Fruit fly (Drosophila melanogaster) whole organism, larva: ENCODE measurements around the gene Cp18.
A peak's percentile ranks its signal among the peaks of the same experiment; 100 is the strongest.

ENCODE experiments used
- noc ChIP-seq: fragments of 200-800 bp; sonication (Bioruptor generic); optimal IDR thresholded peaks from 3 replicates; lab custom pipeline; 2019; ENCODE audit warnings: missing biosample characterization, mild to moderate bottlenecking, missing genetic modification characterization, moderate library complexity

Gene Cp18

DNA sequence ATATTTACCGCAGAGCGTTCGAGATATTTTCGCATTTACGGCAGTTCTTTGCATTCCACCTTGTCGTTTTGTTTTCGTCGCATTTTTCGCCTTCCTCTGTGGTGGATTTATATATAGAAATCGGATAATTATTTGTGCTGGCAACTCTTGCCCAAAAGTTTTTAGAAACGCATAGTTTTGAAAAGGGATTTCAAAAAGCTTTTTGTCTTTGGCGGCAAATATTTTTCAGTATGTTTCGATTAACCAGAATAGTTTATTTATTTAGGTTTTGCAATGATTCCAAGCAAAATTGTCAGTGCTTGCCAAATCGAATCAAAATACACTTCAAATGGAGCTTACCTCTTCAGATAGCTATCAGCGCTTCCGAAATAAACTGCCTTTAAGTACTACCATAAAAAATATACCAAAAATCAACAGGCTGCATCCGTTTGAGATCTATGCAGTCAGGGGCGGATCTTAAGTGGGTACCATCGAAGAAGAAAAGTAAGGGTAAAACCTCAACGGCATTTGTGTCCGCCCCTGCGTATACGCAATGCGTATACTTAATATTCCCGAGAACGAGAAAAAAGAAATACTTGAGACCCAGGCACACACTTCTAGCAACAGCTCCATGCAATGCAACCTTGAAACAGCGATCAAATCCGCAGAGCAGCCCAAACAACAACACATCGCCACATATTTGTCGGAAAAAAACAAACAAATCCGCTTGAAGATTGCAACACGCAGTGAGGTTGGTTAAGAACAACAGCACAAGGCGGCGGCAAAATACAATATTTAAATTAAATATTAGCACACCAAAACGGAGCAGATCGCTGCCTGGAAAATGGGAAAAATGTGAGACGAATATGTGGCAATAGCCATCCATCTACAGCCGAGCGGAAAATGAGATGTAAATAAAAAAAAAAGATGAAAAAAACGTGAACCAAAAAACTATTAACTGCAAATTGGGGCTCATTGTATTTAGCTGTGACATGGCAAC is 23.4 kb downstream of the Cp18 start, which contains the start of gene CG13306:
Gene CG13306, minus strand, starts transcription at position 51 of the 979 bp plus-strand sequence.
- no peak for TF ChIP-seq noc (tag; lab: Kevin White, UChicago)

DNA sequence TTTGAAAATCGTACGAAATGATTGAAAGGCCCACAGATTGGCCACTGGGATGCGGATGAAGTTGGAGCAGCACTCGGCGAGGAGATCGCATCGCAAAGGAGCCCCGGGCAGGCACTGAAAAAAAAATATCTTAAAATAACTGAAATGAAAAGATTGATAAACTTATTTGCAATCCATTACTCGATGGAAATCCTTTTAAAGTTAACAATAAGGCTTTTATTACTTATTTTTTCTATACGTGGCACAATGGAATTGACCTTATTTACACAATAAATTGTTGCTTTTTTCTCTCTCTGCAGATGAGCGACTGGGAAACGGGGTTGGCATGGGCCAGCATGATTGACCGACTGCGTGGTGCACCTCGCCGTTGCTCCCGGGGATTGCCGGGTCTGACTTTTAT is 24.7 kb downstream of the Cp18 start:
- no peak for TF ChIP-seq noc (tag; lab: Kevin White, UChicago)

DNA sequence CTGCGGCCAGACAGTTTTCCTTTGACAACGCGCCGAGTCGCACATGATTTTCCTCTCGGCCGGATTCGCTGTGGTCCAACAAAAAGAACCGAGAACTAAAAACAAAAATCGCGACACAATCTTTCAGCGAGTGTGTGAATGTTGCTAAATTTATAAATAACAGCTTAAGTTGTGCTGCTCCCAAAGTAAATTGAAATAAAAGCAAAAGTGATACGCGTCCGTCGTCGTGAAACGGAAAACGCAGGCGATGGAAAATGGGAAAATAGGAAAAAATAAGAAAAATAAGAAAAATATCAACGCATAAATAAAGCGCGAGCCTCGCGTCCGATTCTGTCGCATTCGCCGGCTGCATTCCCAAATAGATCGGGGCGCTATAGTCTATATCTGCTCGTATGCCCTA is 27.0 kb downstream of the Cp18 start, which contains the start of gene Fhos:
Gene Fhos, plus strand, starts transcription at position 28 of the 400 bp plus-strand sequence.
- TF ChIP-seq noc (tag; lab: Kevin White, UChicago): no peak

DNA sequence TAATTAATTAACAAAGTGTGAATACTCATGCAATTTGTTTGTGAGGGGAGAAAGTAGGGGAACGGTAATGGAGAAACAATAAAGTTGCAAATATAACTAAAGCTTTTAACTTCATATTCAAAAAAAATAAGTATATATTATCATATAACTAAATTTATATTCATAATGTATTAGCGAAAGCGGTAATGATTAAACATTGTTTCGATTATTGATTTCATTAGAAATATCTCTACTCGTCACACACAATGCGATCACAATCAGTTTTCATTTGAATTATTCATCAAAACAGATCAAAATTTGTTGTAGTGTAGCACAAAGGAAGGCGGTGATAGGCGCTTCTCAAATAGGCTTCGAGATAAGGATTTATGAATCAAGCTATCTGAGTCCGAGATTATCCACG is 29.1 kb downstream of the Cp18 start, which contains the start of gene CG6576:
Gene CG6576, plus strand, starts transcription at position 301 of the 400 bp plus-strand sequence.
- no peak for TF ChIP-seq noc (tag; lab: Kevin White, UChicago)

DNA sequence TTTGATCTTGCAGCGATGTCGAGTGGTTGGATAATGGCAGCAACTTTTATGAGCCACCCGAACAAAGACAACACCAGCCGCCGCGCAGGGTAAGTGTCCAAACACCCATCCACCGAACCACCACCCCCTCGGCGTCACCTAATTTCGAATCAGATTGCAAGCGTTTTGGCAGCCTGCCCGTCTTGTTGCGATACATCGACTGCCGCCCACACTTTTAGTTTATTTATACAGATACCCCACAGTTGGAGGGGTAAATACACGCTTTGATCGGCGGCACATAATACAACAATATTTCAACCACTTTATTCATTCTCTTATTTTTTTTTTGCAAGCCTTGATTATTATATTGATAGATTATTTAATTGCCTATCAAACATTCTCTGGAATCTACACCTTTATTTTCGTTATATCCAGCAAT is 36.5 kb downstream of the Cp18 start:
- TF ChIP-seq noc (tag; lab: Kevin White, UChicago): peak; percentile 55

DNA sequence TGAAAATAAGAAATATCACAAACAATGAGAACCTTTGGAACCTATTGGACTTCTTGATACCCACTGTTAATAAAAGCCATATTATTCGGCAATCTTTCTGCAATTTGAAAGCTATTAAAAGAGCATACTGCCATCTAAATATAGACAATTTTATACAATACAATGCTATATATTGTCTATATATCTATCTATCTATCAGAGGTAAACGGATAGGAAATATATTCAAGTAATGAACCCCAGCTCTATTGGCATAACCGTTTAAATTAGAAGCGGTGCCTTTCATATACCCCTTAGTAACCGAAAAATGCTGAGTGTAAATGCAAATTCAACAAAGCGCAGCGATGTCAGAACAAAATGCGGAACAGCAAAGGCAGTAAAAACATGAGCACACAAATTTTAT is 37.2 kb downstream of the Cp18 start:
- TF ChIP-seq noc (tag; lab: Kevin White, UChicago): no peak

DNA sequence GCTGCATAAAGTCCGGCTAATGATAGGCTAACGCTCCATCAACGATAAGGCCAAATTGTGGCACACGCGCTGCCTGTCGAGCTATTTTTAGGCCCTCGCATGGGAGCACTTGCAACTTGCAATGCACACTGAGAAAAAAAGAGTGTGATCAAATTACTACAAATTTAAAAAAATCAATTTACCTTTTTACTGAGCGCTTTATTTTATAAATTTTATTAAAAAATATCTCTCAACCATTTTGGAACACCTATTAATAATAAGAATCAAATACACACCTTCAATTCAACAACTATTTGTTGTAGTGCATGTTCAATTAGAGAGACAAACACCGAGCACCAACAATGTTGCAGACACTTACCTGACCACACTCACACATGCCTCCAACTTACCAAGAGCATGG is 38.9 kb downstream of the Cp18 start:
- TF ChIP-seq noc (tag; lab: Kevin White, UChicago): no peak

DNA sequence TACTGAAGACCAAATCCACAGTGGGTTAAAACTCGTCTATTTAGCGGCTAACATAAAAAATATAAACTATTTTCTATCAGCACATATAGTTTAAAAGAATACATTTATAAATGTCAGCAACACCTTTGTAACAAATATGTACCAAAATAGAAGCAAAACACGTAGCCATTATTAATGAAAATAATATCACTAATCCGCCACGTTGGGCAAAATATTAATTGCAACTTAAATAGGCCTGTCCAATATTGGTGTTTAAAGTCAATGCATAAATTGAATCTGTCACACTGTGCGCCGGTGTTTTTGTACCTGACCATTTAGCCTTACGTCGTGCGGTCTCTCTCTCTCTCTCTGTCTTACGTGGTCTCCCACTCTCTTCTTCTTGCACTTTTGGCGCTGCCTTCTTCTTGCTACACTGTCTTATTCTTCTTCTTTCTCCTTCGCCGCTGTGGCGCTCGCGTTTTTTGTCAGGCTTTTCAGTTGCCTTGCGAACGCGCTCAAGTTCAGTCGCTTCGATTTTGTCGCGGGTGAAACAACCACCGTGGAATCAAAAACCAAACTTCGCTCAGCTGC is 39.5 kb downstream of the Cp18 start:
- TF ChIP-seq noc (tag; lab: Kevin White, UChicago): peak; percentile 98

DNA sequence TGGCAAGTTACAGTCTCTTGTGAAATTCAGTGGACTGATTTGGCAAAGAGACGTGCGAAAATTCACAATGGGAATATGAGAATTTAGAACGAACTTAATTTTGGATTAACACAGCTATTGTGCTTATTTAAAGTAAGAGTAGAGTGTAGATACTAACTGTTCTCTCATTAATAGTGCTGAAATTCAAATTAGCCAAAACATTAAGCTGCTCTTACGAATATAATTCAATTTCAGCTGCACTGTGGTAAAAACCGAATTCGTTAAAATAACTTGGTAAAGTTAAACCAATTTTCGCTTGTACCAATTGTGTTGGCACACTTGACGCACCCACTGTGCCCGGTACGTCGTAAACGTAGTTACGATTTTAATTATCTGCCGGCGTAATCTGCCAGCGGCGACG is 41.3 kb downstream of the Cp18 start:
- peak; percentile 75 for TF ChIP-seq noc (tag; lab: Kevin White, UChicago)

DNA sequence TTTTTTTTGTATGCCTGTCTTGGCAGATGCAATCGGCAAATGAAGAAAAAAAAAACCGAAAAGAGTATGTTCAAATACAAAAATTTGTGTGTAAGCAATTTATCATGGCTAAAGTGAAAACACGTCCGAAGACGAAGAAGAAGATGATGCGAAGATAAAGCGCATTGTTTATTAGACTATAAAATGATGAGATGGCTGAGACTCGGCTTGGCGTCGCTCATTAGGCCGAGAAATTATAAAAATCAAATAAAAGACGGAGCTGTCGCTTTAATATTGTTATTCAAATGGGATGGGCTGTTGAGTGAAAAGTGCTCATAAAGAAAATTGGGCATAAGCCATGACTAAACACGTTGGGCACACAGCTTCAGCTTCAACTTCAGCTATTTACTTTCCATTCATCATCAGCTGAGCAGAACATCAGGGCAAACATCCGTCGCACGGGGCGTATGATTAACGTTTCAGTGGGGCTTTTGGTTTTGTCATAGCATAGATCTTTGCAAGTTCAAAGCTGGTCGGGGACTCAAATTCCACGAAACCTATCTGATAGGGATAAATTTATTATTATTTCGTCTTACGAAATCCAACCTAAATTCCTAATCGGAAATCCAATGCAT is 44.1 kb downstream of the Cp18 start:
- TF ChIP-seq noc (tag; lab: Kevin White, UChicago): no peak

DNA sequence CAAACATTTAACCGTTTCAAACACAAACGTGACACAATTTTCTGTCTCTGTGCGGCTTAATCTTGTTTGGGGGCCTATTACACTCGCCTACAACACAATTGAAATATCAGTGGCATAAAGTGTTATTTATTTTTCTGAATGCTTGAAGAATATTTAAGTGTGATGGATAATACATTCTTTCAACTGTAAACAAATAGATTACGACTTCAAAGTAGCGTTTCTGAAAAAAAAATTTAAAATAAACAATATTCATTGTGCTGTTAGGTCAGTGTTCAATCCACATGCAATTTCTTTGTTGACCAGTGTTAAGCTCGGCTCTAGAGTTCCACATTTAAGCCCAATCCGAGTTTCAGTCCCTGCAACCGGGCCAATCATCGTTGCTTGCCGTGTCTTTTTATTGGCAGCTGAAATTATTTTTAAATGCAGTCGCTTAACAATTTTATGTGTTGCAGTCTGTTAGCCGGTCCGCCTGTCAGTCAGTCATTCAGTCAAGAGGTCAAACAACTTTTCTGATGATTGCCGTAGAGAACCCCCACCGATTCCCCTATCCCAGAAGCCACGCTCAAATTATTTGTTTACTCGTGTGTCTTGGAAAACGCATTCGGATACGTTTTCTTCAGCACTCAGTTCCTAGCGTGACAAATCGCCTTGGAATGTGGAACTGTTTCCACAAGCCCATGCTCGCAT is 46.5 kb downstream of the Cp18 start:
- TF ChIP-seq noc (tag; lab: Kevin White, UChicago): no peak

DNA sequence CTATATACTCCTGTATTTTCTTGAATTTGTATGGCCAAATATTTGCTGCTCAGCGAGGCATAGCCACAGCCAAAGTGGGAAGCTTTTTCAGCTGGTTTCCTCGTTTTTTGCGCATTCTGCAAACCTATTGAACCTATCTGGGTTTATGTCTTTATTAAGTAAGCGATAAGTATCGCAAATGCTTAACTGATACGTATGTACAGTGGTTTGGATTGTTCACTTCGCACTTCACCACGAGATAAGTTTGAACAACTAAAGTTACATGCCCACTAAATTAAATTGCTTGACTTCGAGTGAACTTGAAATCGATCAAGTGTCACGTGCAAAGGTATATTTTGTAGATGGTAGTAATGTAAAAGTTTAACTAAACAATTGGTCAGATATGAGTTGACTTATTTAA is 47.1 kb downstream of the Cp18 start:
- TF ChIP-seq noc (tag; lab: Kevin White, UChicago): no peak

DNA sequence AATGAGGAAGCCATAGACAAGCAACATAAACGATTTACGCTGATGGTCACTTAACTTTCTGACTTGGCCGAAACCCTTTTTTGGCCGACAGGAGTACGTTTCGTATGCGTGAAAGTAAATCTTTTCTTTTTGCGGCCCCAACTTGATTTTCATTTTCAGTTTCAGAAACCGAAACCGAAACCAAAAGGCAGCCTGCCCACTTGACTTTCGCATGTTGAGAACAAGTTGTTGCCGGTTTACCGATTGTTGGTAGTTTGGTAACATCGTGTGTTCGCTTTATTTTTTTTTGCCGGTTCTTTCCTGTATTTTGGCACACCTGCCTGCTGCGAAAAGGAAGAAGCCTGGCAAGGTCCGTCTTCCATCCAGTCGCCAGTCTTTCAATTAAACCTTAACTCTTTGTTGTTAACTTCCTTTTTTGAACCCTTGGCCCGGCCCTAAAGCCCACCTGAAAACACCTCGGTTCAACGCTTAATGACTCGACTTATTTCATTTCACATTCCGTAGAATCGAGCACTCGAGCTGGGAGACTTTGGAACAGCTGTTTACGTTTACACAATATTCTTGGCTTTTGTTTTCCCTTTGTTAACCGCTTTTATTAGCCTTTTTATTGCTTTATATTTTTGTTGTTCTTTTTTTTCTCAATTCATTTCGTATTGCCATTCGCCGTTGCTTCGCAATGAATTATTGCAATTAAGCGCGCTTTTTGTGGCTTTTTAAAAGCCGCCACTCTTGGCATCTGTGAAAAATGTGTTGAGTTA is 48.6 kb downstream of the Cp18 start:
- TF ChIP-seq noc (tag; lab: Kevin White, UChicago): no peak
